Fruit fly (Drosophila melanogaster): ENCODE results near the gene sick.

sick gene

dm6 chr2L:19998139-19998538 is 202.0 kb downstream of the sick start:
- TF ChIP-seq Pif1B (GFP tag; optimal IDR thresholded peaks at IDR 0.05) (no peak), CG8301 (tag; optimal IDR thresholded peaks at IDR 0.05) (no peak), CG12605 (GFP tag; IDR thresholded peaks at IDR 0.05) (no peak), CG8159 (tag; optimal IDR thresholded peaks at IDR 0.05) (no peak), CG15710 (tag; optimal IDR thresholded peaks at IDR 0.05) (no peak), gl (tag; optimal IDR thresholded peaks at IDR 0.05) (no peak), CG14655 (GFP tag; optimal IDR thresholded peaks at IDR 0.05) (no peak), rn (GFP tag; IDR thresholded peaks at IDR 0.05) (no peak), CG9948 (tag; optimal IDR thresholded peaks at IDR 0.05) (no peak), D1 (tag; optimal IDR thresholded peaks at IDR 0.05) (no peak), CG13204 (GFP tag; optimal IDR thresholded peaks at IDR 0.05) (no peak)

dm6 chr2L:20002086-20002485 is 205.9 kb downstream of the sick start:
- TF ChIP-seq CG13204 (GFP tag; optimal IDR thresholded peaks at IDR 0.05) (no peak), D1 (tag; optimal IDR thresholded peaks at IDR 0.05) (no peak), CG9948 (tag; optimal IDR thresholded peaks at IDR 0.05) (peak; percentile 63), CG14655 (GFP tag; optimal IDR thresholded peaks at IDR 0.05) (peak; percentile 67), CG32121 (GFP tag; IDR thresholded peaks at IDR 0.05) (no peak), CG34367 (tag; optimal IDR thresholded peaks at IDR 0.05) (no peak), CG17806 (tag; optimal IDR thresholded peaks at IDR 0.05) (peak; percentile 48), CG10348 (GFP tag; IDR thresholded peaks at IDR 0.05) (no peak), CG8159 (tag; optimal IDR thresholded peaks at IDR 0.05) (peak; percentile 69), rn (GFP tag; IDR thresholded peaks at IDR 0.05) (no peak), Snoo (tag; optimal IDR thresholded peaks at IDR 0.05) (peak; percentile 15), Pif1A (GFP tag; optimal IDR thresholded peaks at IDR 0.05) (peak; percentile 42), Pif1B (GFP tag; optimal IDR thresholded peaks at IDR 0.05) (peak; percentile 48), CG12605 (GFP tag; IDR thresholded peaks at IDR 0.05) (no peak), gl (tag; optimal IDR thresholded peaks at IDR 0.05) (no peak), CG4496 (GFP tag; IDR thresholded peaks at IDR 0.05) (no peak), Ets98B (GFP tag; IDR thresholded peaks at IDR 0.05) (no peak), CG8301 (tag; optimal IDR thresholded peaks at IDR 0.05) (peak; percentile 43), EcR (GFP tag; optimal IDR thresholded peaks at IDR 0.05) (no peak), fd96Ca (GFP tag; IDR thresholded peaks at IDR 0.05) (no peak), CG15710 (tag; optimal IDR thresholded peaks at IDR 0.05) (peak; percentile 57)

dm6 chr2L:20004341-20004740 is 208.2 kb downstream of the sick start:
- TF ChIP-seq D1 (tag; optimal IDR thresholded peaks at IDR 0.05) (no peak), CG12605 (GFP tag; IDR thresholded peaks at IDR 0.05) (no peak), Pif1B (GFP tag; optimal IDR thresholded peaks at IDR 0.05) (no peak), CG14655 (GFP tag; optimal IDR thresholded peaks at IDR 0.05) (no peak), Snoo (tag; optimal IDR thresholded peaks at IDR 0.05) (no peak), CG17806 (tag; optimal IDR thresholded peaks at IDR 0.05) (no peak), EcR (GFP tag; optimal IDR thresholded peaks at IDR 0.05) (no peak), gl (tag; optimal IDR thresholded peaks at IDR 0.05) (no peak), CG4496 (GFP tag; IDR thresholded peaks at IDR 0.05) (no peak), CG32121 (GFP tag; IDR thresholded peaks at IDR 0.05) (no peak), CG15710 (tag; optimal IDR thresholded peaks at IDR 0.05) (no peak), CG13204 (GFP tag; optimal IDR thresholded peaks at IDR 0.05) (no peak), Ets98B (GFP tag; IDR thresholded peaks at IDR 0.05) (no peak), Pif1A (GFP tag; optimal IDR thresholded peaks at IDR 0.05) (no peak), CG8301 (tag; optimal IDR thresholded peaks at IDR 0.05) (no peak), CG34367 (tag; optimal IDR thresholded peaks at IDR 0.05) (no peak)

dm6 chr2L:20005064-20005463 is 208.9 kb downstream of the sick start:
- TF ChIP-seq CG17806 (tag; optimal IDR thresholded peaks at IDR 0.05): no peak
- TF ChIP-seq Ets98B (GFP tag; IDR thresholded peaks at IDR 0.05): no peak
